Worm (Caenorhabditis elegans) whole organism, L4/young adult: ENCODE results near the gene F21C10.3.

Experiments used
- W03F9.2 ChIP-seq: fragments of 150-350 bp; optimal IDR thresholded peaks from 2 replicates; lab custom pipeline; 2014; ENCODE audit warnings: missing biosample characterization, missing genetic modification characterization
- dao-5 ChIP-seq: sonication (generic microtip); optimal IDR thresholded peaks from 2 replicates; lab custom pipeline; 2016; ENCODE audit warnings: missing genotype, missing genetic modification characterization, moderate library complexity, missing compliant biosample characterization

ce11 chrV:9082350-9082749 lies 45.5 kb upstream of the F21C10.3 start:
- TF ChIP-seq W03F9.2 (tag; lab: Kevin White, UChicago) (no peak), dao-5 (tag; lab: Kevin White, UChicago) (no peak)
